Worm (Caenorhabditis elegans) whole organism, L4/young adult: ENCODE measurements around the gene pole-2.

Source experiments
- W03F9.2 ChIP-seq: fragments of 150-350 bp; optimal IDR thresholded peaks from 2 replicates; lab custom pipeline; 2014; ENCODE audit warnings: missing biosample characterization, missing genetic modification characterization
- dao-5 ChIP-seq: sonication (generic microtip); optimal IDR thresholded peaks from 2 replicates; lab custom pipeline; 2016; ENCODE audit warnings: missing genotype, missing genetic modification characterization, moderate library complexity, missing compliant biosample characterization
- him-1 ChIP-seq: sonication (generic microtip); optimal IDR thresholded peaks from 2 replicates; lab custom pipeline; 2016; ENCODE audit warnings: missing genotype, missing genetic modification reagents, missing genetic modification characterization, missing compliant biosample characterization

The pole-2 gene

DNA sequence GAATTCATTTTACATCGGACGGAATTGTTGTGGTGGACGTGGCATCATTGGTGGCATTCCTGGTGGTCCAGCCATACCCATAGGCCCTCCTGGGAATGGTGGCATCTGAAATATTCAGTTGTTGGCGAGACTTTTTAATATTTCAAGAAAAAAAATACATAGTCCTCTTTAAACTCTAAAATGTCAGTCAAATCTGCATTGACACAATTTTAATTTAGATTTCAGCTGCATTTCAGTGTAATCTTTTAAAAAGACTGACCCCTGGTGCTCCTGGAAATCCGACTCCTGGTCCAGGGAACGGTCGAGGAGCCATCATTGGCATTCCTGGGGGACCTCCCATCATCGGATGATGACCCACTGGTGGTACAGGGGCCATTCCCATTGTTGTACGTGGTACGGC, 556 bp upstream of the pole-2 start:
- TF ChIP-seq dao-5 (tag; lab: Kevin White, UChicago) = no peak
- TF ChIP-seq W03F9.2 (tag; lab: Kevin White, UChicago) = no peak
- TF ChIP-seq him-1 (tag; lab: Kevin White, UChicago) = no peak

ce11 chrIV:8679225-8679624, 7.2 kb downstream of the pole-2 start, which contains the start of gene nlp-60:
Gene nlp-60, minus strand, starts transcription at chrIV:8679325.
- no peak for TF ChIP-seq dao-5 (tag; lab: Kevin White, UChicago)
- no peak for TF ChIP-seq W03F9.2 (tag; lab: Kevin White, UChicago)
- TF ChIP-seq him-1 (tag; lab: Kevin White, UChicago) = no peak

DNA sequence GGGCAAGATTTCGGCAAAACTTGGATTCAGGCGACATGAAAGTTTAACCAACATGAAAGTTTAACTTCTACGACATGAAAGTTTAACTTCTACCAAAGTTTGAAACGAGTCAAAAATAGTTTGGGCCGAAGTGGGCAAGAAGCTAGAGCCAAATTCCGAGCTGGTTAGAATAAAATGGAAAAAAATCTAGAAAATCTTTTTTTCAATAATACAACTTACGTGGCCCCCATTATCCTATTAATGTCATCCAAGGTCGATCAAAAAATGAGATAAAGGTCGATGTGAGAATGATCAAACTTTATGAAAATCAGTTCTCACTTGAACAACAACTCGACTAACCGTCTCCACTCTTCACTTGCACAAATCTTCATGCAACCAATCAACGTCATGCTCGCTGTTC, 9.1 kb downstream of the pole-2 start, which contains the start of gene F08B4.8:
Gene F08B4.8, plus strand, starts transcription at position 301 of the 400 bp plus-strand sequence.
- no peak for TF ChIP-seq W03F9.2 (tag; lab: Kevin White, UChicago)
- no peak for TF ChIP-seq him-1 (tag; lab: Kevin White, UChicago)
- TF ChIP-seq dao-5 (tag; lab: Kevin White, UChicago) = no peak

DNA sequence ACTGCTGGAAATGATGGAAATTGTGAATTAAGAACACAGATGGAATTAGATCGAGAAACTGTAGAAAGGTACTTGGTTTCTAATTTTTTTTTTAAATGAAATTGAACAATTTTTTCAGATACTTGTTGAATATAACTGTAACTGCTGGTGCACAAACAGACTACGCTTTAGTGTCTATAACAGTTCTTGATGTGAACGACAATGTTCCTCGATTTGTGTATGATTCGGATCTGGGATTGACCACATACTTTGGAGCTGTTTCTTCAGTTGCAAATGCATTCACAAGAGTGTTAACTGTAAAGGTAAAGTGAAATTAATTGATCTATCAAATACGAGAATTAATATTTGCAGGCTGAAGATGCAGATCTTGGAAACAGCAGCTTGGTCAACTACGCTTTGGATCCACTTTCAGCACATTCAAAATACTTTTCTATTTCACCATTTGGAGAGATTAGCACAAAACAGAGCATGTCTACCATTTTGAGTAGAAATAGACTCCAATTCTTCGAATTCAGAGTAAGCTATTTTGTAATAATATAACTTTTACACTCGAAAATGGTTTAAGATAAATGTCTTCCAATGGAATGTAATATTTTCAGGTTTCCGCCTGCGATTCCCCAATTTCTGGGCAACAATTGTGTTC, 12.6 kb downstream of the pole-2 start:
- TF ChIP-seq W03F9.2 (tag; lab: Kevin White, UChicago) (no peak), dao-5 (tag; lab: Kevin White, UChicago) (no peak), him-1 (tag; lab: Kevin White, UChicago) (no peak)

DNA sequence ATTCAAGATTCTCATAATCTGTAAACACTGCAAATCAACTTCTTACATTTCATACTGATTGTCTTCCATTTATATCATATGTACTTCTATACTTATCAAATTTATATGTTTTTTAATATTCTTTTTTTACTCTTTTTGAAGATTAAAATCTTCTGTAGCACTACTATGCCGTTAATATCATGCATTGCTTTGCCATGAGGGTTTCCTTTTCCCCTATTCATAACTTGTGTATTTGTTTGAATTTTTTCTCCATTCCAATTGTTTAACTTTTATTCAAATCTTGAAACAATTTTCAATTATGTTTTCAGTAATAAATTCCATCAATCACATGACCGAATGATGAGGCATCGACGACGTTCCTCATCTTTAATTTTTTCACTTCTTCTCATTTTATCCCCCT, 17.8 kb downstream of the pole-2 start, which contains the start of gene cdh-5:
Gene cdh-5, plus strand, starts transcription at position 301 of the 400 bp plus-strand sequence.
- TF ChIP-seq W03F9.2 (tag; lab: Kevin White, UChicago) (no peak), dao-5 (tag; lab: Kevin White, UChicago) (no peak), him-1 (tag; lab: Kevin White, UChicago) (no peak)

DNA sequence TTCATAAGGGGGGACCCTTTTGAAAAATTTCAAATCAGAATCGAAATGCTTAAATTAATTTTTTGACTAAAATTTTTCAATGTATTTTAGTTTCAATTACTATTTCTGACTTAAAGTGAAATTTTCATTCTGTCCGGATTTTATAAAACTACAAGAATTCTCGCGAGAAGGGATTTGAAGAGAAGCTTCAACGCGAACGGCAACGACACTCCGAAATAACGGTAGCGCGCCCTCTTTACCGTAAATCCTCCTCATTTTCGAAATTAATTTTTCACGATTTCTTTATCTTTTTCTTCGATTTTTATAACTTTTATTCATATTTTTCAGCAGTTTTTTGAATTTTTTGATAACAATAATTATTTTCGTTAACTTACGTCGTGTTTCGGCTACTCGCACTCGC, 20.6 kb downstream of the pole-2 start:
- TF ChIP-seq W03F9.2 (tag; lab: Kevin White, UChicago) = no peak
- no peak for TF ChIP-seq dao-5 (tag; lab: Kevin White, UChicago)
- no peak for TF ChIP-seq him-1 (tag; lab: Kevin White, UChicago)

DNA sequence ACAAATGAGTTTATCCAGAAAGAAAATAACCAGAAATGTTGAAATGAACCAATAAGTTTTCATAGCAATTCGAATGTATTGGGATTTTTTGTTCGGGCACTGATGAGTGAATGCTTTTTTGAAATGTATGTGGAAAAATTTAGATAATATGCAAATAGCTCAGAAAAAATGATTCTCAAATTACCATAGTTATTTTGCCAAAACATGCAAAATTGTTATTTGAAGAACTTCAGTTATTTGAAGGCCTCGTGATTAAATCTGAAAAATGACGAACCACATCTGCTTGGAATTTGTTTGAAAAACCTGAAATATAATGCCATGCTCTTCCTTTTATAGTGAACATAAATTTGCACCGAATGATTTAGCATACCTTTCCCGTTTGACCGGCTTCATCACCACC, 28.3 kb downstream of the pole-2 start, which contains the start of gene C49C8.6:
Gene C49C8.6, minus strand, starts transcription at position 101 of the 400 bp plus-strand sequence.
- TF ChIP-seq him-1 (tag; lab: Kevin White, UChicago) = no peak
- no peak for TF ChIP-seq dao-5 (tag; lab: Kevin White, UChicago)
- TF ChIP-seq W03F9.2 (tag; lab: Kevin White, UChicago) = no peak

ce11 chrIV:8654115-8654628, 32.2 kb downstream of the pole-2 start, which contains the start of gene C49C8.1:
Gene C49C8.1, plus strand, starts transcription at chrIV:8654578.
- TF ChIP-seq dao-5 (tag; lab: Kevin White, UChicago) (no peak), him-1 (tag; lab: Kevin White, UChicago) (no peak), W03F9.2 (tag; lab: Kevin White, UChicago) (no peak)

- TF ChIP-seq W03F9.2 (tag; lab: Kevin White, UChicago) (no peak), dao-5 (tag; lab: Kevin White, UChicago) (no peak), him-1 (tag; lab: Kevin White, UChicago) (no peak)
Measured at ce11 chrIV:8653592-8653991, 32.8 kb downstream of the pole-2 start, which contains the start of gene C49C8.5. Gene C49C8.5, minus strand, starts transcription at chrIV:8653664.

DNA sequence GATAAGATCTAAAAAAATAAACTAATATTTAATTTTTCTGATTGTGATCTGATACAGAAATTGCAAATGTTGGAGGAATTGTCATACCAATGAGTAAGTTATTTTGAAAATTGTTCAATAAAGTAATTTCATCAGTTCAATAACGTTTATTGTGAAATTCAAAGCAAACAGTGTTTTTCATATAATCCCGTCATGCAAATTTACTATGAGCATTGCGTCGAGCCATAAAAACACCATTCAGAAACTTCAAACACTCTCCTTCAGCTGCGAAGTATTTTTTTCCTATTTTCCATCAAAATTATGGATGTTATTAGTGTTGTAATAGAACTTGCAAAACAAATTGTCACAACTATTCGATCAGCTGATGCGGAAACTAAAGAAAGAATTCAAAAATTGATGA, 34.6 kb downstream of the pole-2 start, which contains the start of gene C49C8.8:
Gene C49C8.8, plus strand, starts transcription at position 301 of the 400 bp plus-strand sequence.
- TF ChIP-seq W03F9.2 (tag; lab: Kevin White, UChicago) (no peak), dao-5 (tag; lab: Kevin White, UChicago) (no peak), him-1 (tag; lab: Kevin White, UChicago) (no peak)

ce11 chrIV:8650696-8651095, 35.7 kb downstream of the pole-2 start, which contains the start of gene C49C8.2:
Gene C49C8.2, plus strand, starts transcription at chrIV:8651088.
- no peak for TF ChIP-seq him-1 (tag; lab: Kevin White, UChicago)
- TF ChIP-seq W03F9.2 (tag; lab: Kevin White, UChicago) = no peak
- no peak for TF ChIP-seq dao-5 (tag; lab: Kevin White, UChicago)

DNA sequence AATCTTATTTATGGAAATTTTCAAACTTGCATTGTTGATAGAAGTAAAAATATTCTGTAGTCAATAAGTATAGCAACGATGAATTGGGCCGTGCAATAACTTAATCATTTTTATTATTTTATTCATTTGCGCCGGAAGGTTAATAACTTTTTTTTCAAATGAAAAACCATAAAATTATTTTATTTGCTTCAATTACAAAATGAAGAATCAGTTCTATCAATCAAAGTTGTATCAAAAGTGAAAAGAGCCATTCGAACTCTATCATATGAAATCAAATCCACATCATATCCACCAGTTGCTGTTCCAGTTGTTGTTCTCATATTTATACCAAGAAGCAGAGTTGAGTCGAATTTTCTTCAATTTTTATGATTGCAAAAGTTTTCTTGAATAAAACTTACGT, 37.9 kb downstream of the pole-2 start, which contains the start of gene cyp-33E1:
Gene cyp-33E1, minus strand, starts transcription at position 101 of the 400 bp plus-strand sequence.
- TF ChIP-seq W03F9.2 (tag; lab: Kevin White, UChicago) (no peak), dao-5 (tag; lab: Kevin White, UChicago) (no peak), him-1 (tag; lab: Kevin White, UChicago) (no peak)

ce11 chrIV:8644432-8644831, 42.0 kb downstream of the pole-2 start, which contains the start of gene C49C8.3:
Gene C49C8.3, plus strand, starts transcription at chrIV:8644732.
- TF ChIP-seq W03F9.2 (tag; lab: Kevin White, UChicago) = no peak
- no peak for TF ChIP-seq him-1 (tag; lab: Kevin White, UChicago)
- TF ChIP-seq dao-5 (tag; lab: Kevin White, UChicago) = no peak
